Worm (Caenorhabditis elegans) whole organism, L2 larva: ENCODE measurements around the gene W06H8.6.

Experiments used
- C34F6.9 ChIP-seq: fragments of 150-350 bp; optimal IDR thresholded peaks from 2 replicates; lab custom pipeline; 2014; ENCODE audit warnings: missing biosample characterization, missing genetic modification characterization
- alr-1 ChIP-seq: fragments of 150-350 bp; optimal IDR thresholded peaks from 2 replicates; lab custom pipeline; 2014; ENCODE audit warnings: missing biosample characterization, missing genetic modification characterization
- ama-1 ChIP-seq: fragments of 150-350 bp; optimal IDR thresholded peaks from 2 replicates; lab custom pipeline; 2018; ENCODE audit warnings: inconsistent platforms
- elt-1 ChIP-seq: fragments of 150-350 bp; optimal IDR thresholded peaks from 2 replicates; lab custom pipeline; 2014; ENCODE audit warnings: missing biosample characterization, missing genetic modification characterization
- fos-1 ChIP-seq: fragments of 150-350 bp; optimal IDR thresholded peaks from 2 replicates; lab custom pipeline; 2014; ENCODE audit warnings: missing biosample characterization, missing genetic modification characterization
- lin-13 ChIP-seq: fragments of 150-350 bp; optimal IDR thresholded peaks from 2 replicates; lab custom pipeline; 2014; ENCODE audit warnings: missing biosample characterization, missing genetic modification reagents, missing genetic modification characterization
- mdl-1 ChIP-seq, 2 experiments: fragments of 150-350 bp in 1 of 2; sonication (generic microtip) in 1 of 2; optimal IDR thresholded peaks; 2 replicates each; lab custom pipeline; 2017; ENCODE audit warnings: missing biosample characterization in 2 of 2, missing genetic modification characterization in 2 of 2
- nhr-12 ChIP-seq: fragments of 150-350 bp; optimal IDR thresholded peaks from 2 replicates; lab custom pipeline; 2014; ENCODE audit warnings: missing biosample characterization, missing genetic modification characterization
- snpc-4 ChIP-seq: fragments of 150-350 bp; optimal IDR thresholded peaks from 2 replicates; lab custom pipeline; 2014; ENCODE audit warnings: missing biosample characterization, missing genetic modification characterization
- unc-62 ChIP-seq: fragments of 150-350 bp; optimal IDR thresholded peaks from 2 replicates; lab custom pipeline; 2014; ENCODE audit warnings: missing biosample characterization, missing genetic modification reagents, missing genetic modification characterization

DNA sequence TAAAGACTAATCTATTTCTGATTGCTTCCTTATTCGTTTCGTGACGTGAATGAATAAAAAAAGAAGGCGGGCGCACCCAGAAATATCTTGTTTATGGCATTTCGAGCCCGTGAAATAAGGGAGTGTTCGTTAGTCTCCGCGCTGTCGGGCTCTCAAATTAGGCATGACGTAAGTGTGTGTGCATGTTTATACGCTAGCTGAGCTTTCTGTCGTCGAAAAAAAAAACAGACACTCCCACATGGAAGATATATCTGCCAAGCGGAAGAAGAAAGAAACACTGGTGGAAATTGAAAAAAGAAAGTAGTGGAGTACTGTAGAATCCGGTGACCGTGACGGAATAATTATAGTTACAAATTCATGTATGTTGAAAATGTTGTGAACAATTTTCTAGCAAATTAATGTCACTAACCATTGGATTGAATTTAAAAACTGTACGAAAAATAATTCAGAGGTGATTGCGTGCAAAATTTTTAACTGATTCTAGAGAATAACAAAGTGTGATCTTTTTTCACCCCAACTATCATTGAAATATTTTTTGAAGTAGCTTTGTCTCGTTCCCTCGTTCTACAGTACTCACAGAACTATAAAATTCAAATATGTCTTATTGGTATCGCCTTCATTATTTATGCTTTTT is 1.7 kb downstream of the W06H8.6 start:
- TF ChIP-seq alr-1 (no peak), snpc-4 (no peak), fos-1 (tag; lab: Kevin White, UChicago) (no peak), lin-13 (GFP tag; lab: Kevin White, UChicago) (no peak), mdl-1 (tag; optimal IDR thresholded peaks at IDR 0.05; lab: Kevin White, UChicago) (no peak), ama-1 (no peak), unc-62 (GFP tag; lab: Kevin White, UChicago) (no peak), C34F6.9 (no peak), elt-1 (tag; lab: Kevin White, UChicago) (no peak), nhr-12 (tag; lab: Kevin White, UChicago) (no peak)
